Worm (Caenorhabditis elegans): Measurements from ENCODE around the gene fbxa-78.

The fbxa-78 gene

DNA sequence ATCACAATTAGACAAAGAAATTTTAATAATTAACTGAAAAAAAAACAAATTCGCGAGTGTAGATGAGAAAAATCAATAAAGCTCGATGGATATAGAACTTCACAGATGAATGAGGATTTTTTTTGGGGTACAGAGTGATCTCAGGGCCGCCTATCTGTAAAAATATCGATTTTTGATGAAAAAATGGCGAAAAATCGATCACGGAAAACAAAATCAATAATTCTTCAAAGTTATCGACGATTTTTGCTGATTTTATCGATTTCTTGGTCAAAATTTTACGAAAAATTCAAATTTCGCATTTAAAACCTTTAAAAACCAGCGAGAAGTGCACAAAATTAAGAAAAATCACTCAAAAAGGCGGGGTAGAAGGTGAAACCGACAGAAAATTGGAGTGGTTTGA is 42.2 kb downstream of the fbxa-78 start:
- TF ChIP-seq nhr-237 (tag; optimal IDR thresholded peaks at IDR 0.05) (no peak), pha-4 (tag; optimal IDR thresholded peaks at IDR 0.05) (no peak), lsy-2 (tag; optimal IDR thresholded peaks at IDR 0.05) (no peak), flh-1 (GFP tag; optimal IDR thresholded peaks at IDR 0.05) (no peak), ztf-11 (tag; optimal IDR thresholded peaks at IDR 0.05) (no peak), tbx-8 (GFP tag; optimal IDR thresholded peaks at IDR 0.05) (no peak), lin-32 (GFP tag; optimal IDR thresholded peaks at IDR 0.05) (no peak), bed-3 (GFP tag; optimal IDR thresholded peaks at IDR 0.05) (no peak), ceh-83 (GFP tag; optimal IDR thresholded peaks at IDR 0.05) (no peak), cnd-1 (tag; optimal IDR thresholded peaks at IDR 0.05) (no peak), elt-1 (tag; optimal IDR thresholded peaks at IDR 0.05; ENCODE audit: borderline replicate concordance, insufficient read depth) (no peak), unc-120 (tag; optimal IDR thresholded peaks at IDR 0.05; ENCODE audit: poor library complexity, severe bottlenecking) (no peak), lin-13 (tag; optimal IDR thresholded peaks at IDR 0.05) (no peak), mls-2 (tag; optimal IDR thresholded peaks at IDR 0.05) (no peak), nhr-12 (tag; optimal IDR thresholded peaks at IDR 0.05) (no peak), ces-1 (GFP tag; optimal IDR thresholded peaks at IDR 0.05) (no peak), drap-1 (GFP tag; optimal IDR thresholded peaks at IDR 0.05) (no peak), unc-62 (GFP tag; optimal IDR thresholded peaks at IDR 0.05) (no peak)

DNA sequence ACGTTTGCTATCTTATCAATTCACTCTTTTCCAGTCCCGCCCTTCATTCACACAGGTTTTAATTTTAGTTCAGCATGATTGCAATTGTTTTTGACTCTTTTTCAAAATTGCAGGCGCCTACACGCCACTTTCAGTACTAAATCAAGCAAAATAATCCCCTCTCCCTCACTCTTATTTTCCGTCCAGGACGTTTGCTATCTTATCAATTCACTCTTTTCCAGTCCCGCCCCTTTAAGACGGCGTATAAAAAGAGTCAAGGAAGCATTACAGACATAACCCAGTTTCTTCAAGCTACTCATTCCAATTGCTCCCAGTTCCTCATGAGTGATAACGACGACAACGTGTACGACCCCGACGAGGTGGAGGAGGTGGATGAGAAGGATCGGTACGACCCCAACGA is 43.6 kb downstream of the fbxa-78 start, which contains the start of gene Y119D3B.21:
Gene Y119D3B.21 (plus strand): TSS at position 321 of the 400 bp plus-strand sequence.
- no peak for TF ChIP-seq cnd-1 (tag; optimal IDR thresholded peaks at IDR 0.05)
- TF ChIP-seq ham-2 (GFP tag; optimal IDR thresholded peaks at IDR 0.05) = no peak
- TF ChIP-seq nhr-76 (tag; optimal IDR thresholded peaks at IDR 0.05) = no peak
- no peak for TF ChIP-seq bed-3 (GFP tag; optimal IDR thresholded peaks at IDR 0.05)
- TF ChIP-seq lsy-2 (tag; optimal IDR thresholded peaks at IDR 0.05) = no peak
- TF ChIP-seq unc-62 (GFP tag; optimal IDR thresholded peaks at IDR 0.05) = no peak
- TF ChIP-seq ztf-11 (tag; optimal IDR thresholded peaks at IDR 0.05) = no peak

DNA sequence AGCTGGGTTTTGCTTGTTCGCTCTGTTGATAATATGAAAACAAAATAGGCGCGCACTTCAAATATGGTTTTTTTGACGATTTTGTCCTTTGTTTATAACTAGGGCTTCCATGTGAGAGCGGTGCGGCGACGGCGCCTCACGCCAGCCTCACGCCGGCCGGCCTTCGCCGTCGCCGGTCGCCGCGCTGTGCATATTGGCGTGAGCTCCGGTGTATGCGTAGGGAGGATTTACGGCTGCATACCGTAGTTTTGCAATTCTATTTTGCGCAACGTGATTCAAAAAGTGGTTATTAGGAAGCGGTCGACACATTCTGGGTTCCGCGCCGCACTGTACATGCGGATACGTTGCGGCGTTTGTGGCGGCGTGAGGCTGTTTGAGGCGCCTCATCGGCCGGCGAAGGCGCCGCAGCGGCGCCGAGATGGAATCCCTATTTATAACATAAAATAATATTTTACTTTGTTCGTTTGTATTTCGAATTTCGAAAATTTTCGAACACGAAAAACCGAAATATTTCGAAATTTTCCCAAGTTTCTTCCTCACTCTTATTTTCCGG is 44.1 kb downstream of the fbxa-78 start:
- TF ChIP-seq bed-3 (GFP tag; optimal IDR thresholded peaks at IDR 0.05) = no peak
- TF ChIP-seq ceh-39 (tag; optimal IDR thresholded peaks at IDR 0.05) = no peak
- TF ChIP-seq nhr-2 (tag; optimal IDR thresholded peaks at IDR 0.05) = no peak
- no peak for TF ChIP-seq cnd-1 (tag; optimal IDR thresholded peaks at IDR 0.05)
- TF ChIP-seq elt-3 (tag; optimal IDR thresholded peaks at IDR 0.05) = no peak
- TF ChIP-seq tbx-8 (GFP tag; optimal IDR thresholded peaks at IDR 0.05) = no peak
- no peak for TF ChIP-seq ces-1 (GFP tag; optimal IDR thresholded peaks at IDR 0.05)
- no peak for TF ChIP-seq drap-1 (GFP tag; optimal IDR thresholded peaks at IDR 0.05)
- no peak for TF ChIP-seq ceh-43 (GFP tag; optimal IDR thresholded peaks at IDR 0.05)
- TF ChIP-seq pha-4 (tag; optimal IDR thresholded peaks at IDR 0.05) = no peak
- TF ChIP-seq unc-39 (tag; optimal IDR thresholded peaks at IDR 0.05) = no peak
- no peak for TF ChIP-seq lsy-2 (tag; optimal IDR thresholded peaks at IDR 0.05)
- TF ChIP-seq elt-1 (tag; optimal IDR thresholded peaks at IDR 0.05; ENCODE audit: borderline replicate concordance, insufficient read depth) = no peak
- TF ChIP-seq mep-1 (tag; optimal IDR thresholded peaks at IDR 0.05) = no peak

DNA sequence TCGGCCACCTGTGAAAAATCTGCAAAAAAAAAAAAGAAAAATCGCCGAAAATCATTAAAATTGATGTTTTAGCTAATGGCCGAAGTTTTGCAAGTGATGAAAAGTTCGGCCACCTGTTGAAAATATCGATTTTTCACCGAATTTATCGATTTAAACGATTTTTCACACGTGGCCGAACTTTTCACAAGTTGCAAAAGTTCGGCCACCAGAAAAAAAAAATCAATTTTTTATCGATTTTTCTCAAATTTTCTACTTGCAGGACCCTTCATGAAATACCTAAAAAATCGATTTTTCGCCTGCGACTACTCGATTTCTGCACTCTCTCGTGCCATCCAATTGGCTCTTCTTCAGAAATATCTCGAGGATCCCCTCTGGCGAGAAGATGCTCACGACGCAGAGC is 47.6 kb downstream of the fbxa-78 start:
- TF ChIP-seq blmp-1 (tag; optimal IDR thresholded peaks at IDR 0.05) = no peak
- TF ChIP-seq nhr-76 (tag; optimal IDR thresholded peaks at IDR 0.05) = no peak
- TF ChIP-seq hlh-1 (tag; optimal IDR thresholded peaks at IDR 0.05) = no peak
- no peak for TF ChIP-seq pha-4 (tag; optimal IDR thresholded peaks at IDR 0.05)
- TF ChIP-seq sptf-1 (tag; optimal IDR thresholded peaks at IDR 0.05) = no peak

DNA sequence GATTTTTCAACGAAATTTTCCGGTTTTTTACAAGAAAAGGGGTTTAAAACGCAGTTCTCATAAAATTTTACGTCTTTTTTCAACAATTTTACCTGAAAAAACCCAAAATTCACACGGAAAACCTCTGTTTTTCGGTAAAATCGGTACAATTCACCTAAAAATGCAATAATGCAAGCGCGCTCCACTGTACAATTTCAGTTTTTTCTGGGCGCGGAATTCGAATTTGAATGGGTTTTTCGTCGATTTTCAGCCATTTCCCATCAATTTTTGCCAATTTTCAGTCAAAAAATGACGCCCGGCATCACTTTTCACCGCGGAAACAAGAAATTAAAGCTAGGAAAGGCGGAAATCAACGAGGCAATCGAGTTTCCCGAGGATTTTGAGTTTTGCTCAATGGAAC is 50.4 kb downstream of the fbxa-78 start, which contains the start of gene orc-3:
Gene orc-3 (plus strand): TSS at position 282 of the 400 bp plus-strand sequence.
- no peak for TF ChIP-seq ham-2 (GFP tag; optimal IDR thresholded peaks at IDR 0.05)
- peak; percentile 40 for TF ChIP-seq ces-1 (GFP tag; optimal IDR thresholded peaks at IDR 0.05)
- peak; percentile 56 for TF ChIP-seq ceh-83 (GFP tag; optimal IDR thresholded peaks at IDR 0.05)

Data from whole organism, mixed stage, embryonic.